Fruit fly (Drosophila melanogaster) whole organism, pupa: ENCODE results near the gene CG10064.

Source experiments
- CG10348 ChIP-seq: fragments of 200-800 bp; sonication (Bioruptor generic); IDR thresholded peaks from 2 replicates; pipeline ENCODE4 v1.3.6; 2022; ENCODE audit warnings: missing biosample characterization, missing genetic modification characterization
- CG13204 ChIP-seq: fragments of 200-800 bp; sonication (Bioruptor generic); optimal IDR thresholded peaks from 2 replicates; lab custom pipeline; 2018; ENCODE audit warnings: missing biosample characterization, mild to moderate bottlenecking, missing genetic modification characterization, moderate library complexity
- CG15710 ChIP-seq: fragments of 200-800 bp; sonication (Bioruptor generic); optimal IDR thresholded peaks from 2 replicates; lab custom pipeline; 2018; ENCODE audit warnings: missing biosample characterization, mild to moderate bottlenecking, missing genetic modification characterization, moderate library complexity
- CG32121 ChIP-seq: fragments of 200-800 bp; sonication (Bioruptor generic); IDR thresholded peaks from 2 replicates; pipeline ENCODE4 v1.3.6; 2022; ENCODE audit warnings: missing biosample characterization, missing genetic modification characterization
- CG34367 ChIP-seq: fragments of 200-800 bp; sonication (Bioruptor generic); optimal IDR thresholded peaks from 2 replicates; lab custom pipeline; 2018; ENCODE audit warnings: missing biosample characterization, mild to moderate bottlenecking, missing genetic modification characterization
- CG8301 ChIP-seq: fragments of 200-800 bp; sonication (Bioruptor generic); optimal IDR thresholded peaks from 2 replicates; lab custom pipeline; 2018; ENCODE audit warnings: missing biosample characterization, mild to moderate bottlenecking, missing genetic modification characterization
- EcR ChIP-seq: fragments of 200-800 bp; sonication (Bioruptor generic); optimal IDR thresholded peaks from 3 replicates; lab custom pipeline; 2019; ENCODE audit warnings: missing biosample characterization, missing genetic modification characterization, mild to moderate bottlenecking, moderate library complexity, missing genetic modification reagents
- Ets98B ChIP-seq: fragments of 200-800 bp; sonication (Bioruptor generic); IDR thresholded peaks from 2 replicates; pipeline ENCODE4 v1.3.6; 2022; ENCODE audit warnings: missing biosample characterization, missing genetic modification characterization
- Snoo ChIP-seq: fragments of 200-800 bp; sonication (Bioruptor generic); optimal IDR thresholded peaks from 3 replicates; lab custom pipeline; 2017; ENCODE audit warnings: missing biosample characterization, mild to moderate bottlenecking, missing genetic modification characterization, inconsistent platforms
- rn ChIP-seq: fragments of 200-800 bp; sonication (Bioruptor generic); IDR thresholded peaks from 2 replicates; pipeline ENCODE4 v1.3.6; 2022; ENCODE audit warnings: missing biosample characterization, missing genetic modification characterization

- no peak for TF ChIP-seq CG32121 (GFP tag; lab: Robert Waterston, UW)
- no peak for TF ChIP-seq CG15710 (tag; lab: Kevin White, UChicago)
- TF ChIP-seq CG34367 (tag; lab: Kevin White, UChicago) = no peak
- no peak for TF ChIP-seq EcR (GFP tag; lab: Kevin White, UChicago)
- TF ChIP-seq Ets98B = no peak
- no peak for TF ChIP-seq Snoo (tag; lab: Kevin White, UChicago)
- no peak for TF ChIP-seq CG8301 (tag; lab: Kevin White, UChicago)
- TF ChIP-seq CG13204 (GFP tag; lab: Kevin White, UChicago) = peak; percentile 21
- no peak for TF ChIP-seq CG10348
- no peak for TF ChIP-seq rn (GFP tag; lab: Robert Waterston, UW)
Measured at dm6 chr3L:6981109-6981741, 13.5 kb upstream of the CG10064 start.
